5 fruit fly cellular contexts compared by ENCODE assay signal in the genomic region with DNA sequence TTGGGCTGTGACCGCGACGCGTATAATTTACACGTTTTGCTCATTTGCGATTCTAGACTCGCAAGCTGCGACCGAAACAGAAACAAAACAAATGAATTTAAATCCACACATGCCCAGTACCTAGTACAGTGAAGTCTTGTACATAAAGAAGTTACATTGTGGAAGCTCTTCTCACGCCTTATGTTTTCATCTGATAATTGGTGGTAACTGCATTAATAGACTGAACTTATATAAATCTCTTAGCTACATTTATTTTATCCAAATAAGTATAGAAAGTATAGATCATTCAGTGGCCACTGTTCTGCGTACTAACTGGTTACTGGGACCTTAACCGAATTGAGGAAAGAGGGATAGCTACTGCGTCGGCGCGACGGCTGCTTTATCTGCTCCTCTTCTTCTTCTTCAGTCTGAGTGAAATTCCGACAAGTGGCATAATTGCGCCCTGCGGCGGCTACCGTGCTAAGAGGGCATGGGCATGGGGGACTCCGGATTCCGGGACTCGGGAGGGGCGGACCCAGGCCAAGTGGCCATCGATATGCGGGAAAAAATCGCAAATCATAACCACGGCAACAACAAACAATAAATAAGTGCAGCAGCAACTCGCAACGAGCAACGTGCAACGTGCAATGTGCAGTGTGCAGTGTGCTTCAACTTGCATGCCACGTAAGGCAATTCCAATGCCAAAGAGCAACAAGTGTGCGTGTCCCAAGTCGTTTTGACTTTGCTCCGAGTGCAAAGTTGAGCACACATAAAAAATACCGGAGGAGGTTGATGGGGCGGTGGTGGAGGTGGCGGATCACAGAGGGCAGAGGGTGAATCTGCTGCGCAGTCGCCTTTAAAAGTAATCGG.
TF ChIP-seq lines count a peak whose summit lies in the region.

No protein-coding gene starts in this region.

- TF ChIP-seq CTCF in whole organism, embryonic (GFP tag; optimal IDR thresholded peaks at IDR 0.05; lab: Kevin White, UChicago), result no peak

TF ChIP-seq in whole organism, 6 proteins besides CTCF, POLR2A, EP300 and RAD21:
- TF ChIP-seq EcR (GFP tag; optimal IDR thresholded peaks at IDR 0.05; lab: Kevin White, UChicago), result no peak
- TF ChIP-seq Dll (optimal IDR thresholded peaks at IDR 0.05; lab: Kevin White, UChicago), result peak; percentile 53
- no peak for TF ChIP-seq pan (optimal IDR thresholded peaks at IDR 0.05; lab: Kevin White, UChicago)
TF ChIP-seq in whole organism: peak in this region for 1.

TF ChIP-seq in whole organism, embryonic, 481 proteins besides CTCF, POLR2A, EP300 and RAD21 (continues in another document):
- TF ChIP-seq pita (GFP tag; optimal IDR thresholded peaks at IDR 0.05; lab: Kevin White, UChicago), result no peak
- peak; percentile 13 for TF ChIP-seq Ets65A (GFP tag; lab: Kevin White, UChicago)
- TF ChIP-seq Mes4 (GFP tag; optimal IDR thresholded peaks at IDR 0.05; lab: Kevin White, UChicago), result no peak
- no peak for TF ChIP-seq ham (GFP tag; IDR thresholded peaks at IDR 0.05; lab: Robert Waterston, UW)
- TF ChIP-seq Med (GFP tag; lab: Kevin White, UChicago), result peak; percentile 56
- no peak for TF ChIP-seq sqz (GFP tag; optimal IDR thresholded peaks at IDR 0.05; lab: Kevin White, UChicago)
- no peak for TF ChIP-seq Hr51 (GFP tag; optimal IDR thresholded peaks at IDR 0.05; lab: Kevin White, UChicago)
- TF ChIP-seq CG2202 (tag; optimal IDR thresholded peaks at IDR 0.05; lab: Kevin White, UChicago), result no peak
- TF ChIP-seq Bgb (GFP tag; IDR thresholded peaks at IDR 0.05; lab: Robert Waterston, UW; ENCODE audit: partially characterized antibody), result no peak
- no peak for TF ChIP-seq Lim3 (GFP tag; IDR thresholded peaks at IDR 0.05; lab: Robert Waterston, UW)
- TF ChIP-seq tup (GFP tag; optimal IDR thresholded peaks at IDR 0.05; lab: Kevin White, UChicago), result no peak
- no peak for TF ChIP-seq CG11696 (GFP tag; IDR thresholded peaks at IDR 0.05; lab: Robert Waterston, UW)
- TF ChIP-seq CG33213 (GFP tag; optimal IDR thresholded peaks at IDR 0.05; lab: Kevin White, UChicago), result no peak
- no peak for TF ChIP-seq Atf6 (GFP tag; IDR thresholded peaks at IDR 0.05; lab: Robert Waterston, UW)
- TF ChIP-seq CG11247 (GFP tag; IDR thresholded peaks at IDR 0.05; lab: Robert Waterston, UW), result no peak
- TF ChIP-seq CG31224 (GFP tag; IDR thresholded peaks at IDR 0.05; lab: Robert Waterston, UW), result no peak
- TF ChIP-seq CG9932 (GFP tag; IDR thresholded peaks at IDR 0.05; lab: Robert Waterston, UW), result peak; percentile 44; the same call in 1 of the 2 replicates
- no peak for TF ChIP-seq GATAe (GFP tag; conservative IDR thresholded peaks at IDR 0.05; lab: Robert Waterston, UW)
- no peak for TF ChIP-seq Blimp-1 (GFP tag; optimal IDR thresholded peaks at IDR 0.05; lab: Kevin White, UChicago)
- TF ChIP-seq Elba2 (GFP tag; optimal IDR thresholded peaks at IDR 0.05; lab: Kevin White, UChicago), result no peak
- TF ChIP-seq CG4707 (GFP tag; optimal IDR thresholded peaks at IDR 0.05; lab: Kevin White, UChicago), result no peak

TF ChIP-seq in whole organism, prepupa, 60 proteins besides CTCF, POLR2A, EP300 and RAD21 (continues in another document):
- TF ChIP-seq pdm3 (GFP tag; optimal IDR thresholded peaks at IDR 0.05; lab: Kevin White, UChicago) (peak; percentile 30), ss (GFP tag; optimal IDR thresholded peaks at IDR 0.05; lab: Kevin White, UChicago) (peak in 1 of 2 experiments; percentile 96), CG8119 (GFP tag; IDR thresholded peaks at IDR 0.05; lab: Robert Waterston, UW) (no peak), Eip78C (GFP tag; lab: Kevin White, UChicago) (peak; percentile 91), CG11762 (GFP tag; optimal IDR thresholded peaks at IDR 0.05; lab: Kevin White, UChicago; ENCODE audit: insufficient read depth) (no peak), Sox14 (GFP tag; optimal IDR thresholded peaks at IDR 0.05; lab: Kevin White, UChicago) (peak; percentile 22), fkh (GFP tag; optimal IDR thresholded peaks at IDR 0.05; lab: Kevin White, UChicago) (no peak), CG32006 (GFP tag; optimal IDR thresholded peaks at IDR 0.05; lab: Kevin White, UChicago) (no peak), CG31627 (GFP tag; optimal IDR thresholded peaks at IDR 0.05; lab: Kevin White, UChicago) (peak; percentile 23), fd85E (GFP tag; optimal IDR thresholded peaks at IDR 0.05; lab: Kevin White, UChicago) (no peak), CG1621 (tag; optimal IDR thresholded peaks at IDR 0.05; lab: Kevin White, UChicago) (peak; percentile 40), Ets96B (tag; optimal IDR thresholded peaks at IDR 0.05; lab: Kevin White, UChicago) (peak; percentile 54), vri (GFP tag; optimal IDR thresholded peaks at IDR 0.05; lab: Kevin White, UChicago) (no peak), salr (GFP tag; optimal IDR thresholded peaks at IDR 0.05; lab: Kevin White, UChicago) (no peak), Hr4 (GFP tag; optimal IDR thresholded peaks at IDR 0.05; lab: Kevin White, UChicago) (no peak), CG11902 (GFP tag; optimal IDR thresholded peaks at IDR 0.05; lab: Kevin White, UChicago) (no peak), CG11294 (GFP tag; IDR thresholded peaks at IDR 0.05; lab: Robert Waterston, UW) (no peak), Eip75B (GFP tag; optimal IDR thresholded peaks at IDR 0.05; lab: Kevin White, UChicago) (peak; percentile 45), CG4318 (GFP tag; optimal IDR thresholded peaks at IDR 0.05; lab: Kevin White, UChicago) (no peak), Met (GFP tag; optimal IDR thresholded peaks at IDR 0.05; lab: Kevin White, UChicago) (peak; percentile 54)

TF ChIP-seq in whole organism, pupa, 21 proteins besides CTCF, POLR2A, EP300 and RAD21:
- TF ChIP-seq Snoo (tag; optimal IDR thresholded peaks at IDR 0.05; lab: Kevin White, UChicago) (no peak), CG14655 (GFP tag; optimal IDR thresholded peaks at IDR 0.05; lab: Kevin White, UChicago) (no peak), CG8301 (tag; optimal IDR thresholded peaks at IDR 0.05; lab: Kevin White, UChicago) (no peak), fd96Ca (GFP tag; IDR thresholded peaks at IDR 0.05; lab: Robert Waterston, UW) (no peak), CG12605 (GFP tag; IDR thresholded peaks at IDR 0.05; lab: Robert Waterston, UW) (no peak), D1 (tag; optimal IDR thresholded peaks at IDR 0.05; lab: Kevin White, UChicago) (no peak), CG17806 (tag; optimal IDR thresholded peaks at IDR 0.05; lab: Kevin White, UChicago) (peak; percentile 29), rn (GFP tag; IDR thresholded peaks at IDR 0.05; lab: Robert Waterston, UW) (no peak), CG8159 (tag; optimal IDR thresholded peaks at IDR 0.05; lab: Kevin White, UChicago) (peak; percentile 58), CG15710 (tag; optimal IDR thresholded peaks at IDR 0.05; lab: Kevin White, UChicago) (peak; percentile 54), CG9948 (tag; optimal IDR thresholded peaks at IDR 0.05; lab: Kevin White, UChicago) (peak; percentile 15), CG13204 (GFP tag; optimal IDR thresholded peaks at IDR 0.05; lab: Kevin White, UChicago) (no peak), Pif1A (GFP tag; optimal IDR thresholded peaks at IDR 0.05; lab: Kevin White, UChicago) (peak; percentile 74), EcR (GFP tag; optimal IDR thresholded peaks at IDR 0.05; lab: Kevin White, UChicago) (peak; percentile 27), CG10348 (GFP tag; IDR thresholded peaks at IDR 0.05; lab: Robert Waterston, UW) (no peak), CG34367 (tag; optimal IDR thresholded peaks at IDR 0.05; lab: Kevin White, UChicago) (peak; percentile 13), CG4496 (GFP tag; IDR thresholded peaks at IDR 0.05; lab: Robert Waterston, UW) (0 out of 3 replicates have a peak, but pooled peaks have one; percentile 11), CG32121 (GFP tag; IDR thresholded peaks at IDR 0.05; lab: Robert Waterston, UW) (no peak), gl (tag; optimal IDR thresholded peaks at IDR 0.05; lab: Kevin White, UChicago) (no peak), Ets98B (GFP tag; IDR thresholded peaks at IDR 0.05; lab: Robert Waterston, UW) (no peak), Pif1B (GFP tag; optimal IDR thresholded peaks at IDR 0.05; lab: Kevin White, UChicago) (no peak)

TF ChIP-seq in whole organism, wandering third instar larva, 38 proteins besides CTCF, POLR2A, EP300 and RAD21:
- no peak for TF ChIP-seq tai (GFP tag; optimal IDR thresholded peaks at IDR 0.05; lab: Kevin White, UChicago)
- no peak for TF ChIP-seq brk (GFP tag; optimal IDR thresholded peaks at IDR 0.05; lab: Kevin White, UChicago)
- peak; percentile 25 for TF ChIP-seq woc (GFP tag; optimal IDR thresholded peaks at IDR 0.05; lab: Kevin White, UChicago)
- TF ChIP-seq ey (GFP tag; optimal IDR thresholded peaks at IDR 0.05; lab: Kevin White, UChicago), result peak; percentile 43
- peak; percentile 44 for TF ChIP-seq h (GFP tag; optimal IDR thresholded peaks at IDR 0.05; lab: Kevin White, UChicago)
- peak; percentile 18 for TF ChIP-seq HLH106 (tag; optimal IDR thresholded peaks at IDR 0.05; lab: Kevin White, UChicago)
- TF ChIP-seq rgr (GFP tag; optimal IDR thresholded peaks at IDR 0.05; lab: Kevin White, UChicago), result peak; percentile 21
- TF ChIP-seq br (GFP tag; optimal IDR thresholded peaks at IDR 0.05; lab: Kevin White, UChicago), result no peak
- TF ChIP-seq fru (GFP tag; optimal IDR thresholded peaks at IDR 0.05; lab: Kevin White, UChicago), result peak; percentile 74
- TF ChIP-seq foxo (GFP tag; optimal IDR thresholded peaks at IDR 0.05; lab: Kevin White, UChicago), result peak in 1 of 2 experiments; percentile 18
